Comparison of ENCODE assay signal across 1 fruit fly cellular context in the genomic region with DNA sequence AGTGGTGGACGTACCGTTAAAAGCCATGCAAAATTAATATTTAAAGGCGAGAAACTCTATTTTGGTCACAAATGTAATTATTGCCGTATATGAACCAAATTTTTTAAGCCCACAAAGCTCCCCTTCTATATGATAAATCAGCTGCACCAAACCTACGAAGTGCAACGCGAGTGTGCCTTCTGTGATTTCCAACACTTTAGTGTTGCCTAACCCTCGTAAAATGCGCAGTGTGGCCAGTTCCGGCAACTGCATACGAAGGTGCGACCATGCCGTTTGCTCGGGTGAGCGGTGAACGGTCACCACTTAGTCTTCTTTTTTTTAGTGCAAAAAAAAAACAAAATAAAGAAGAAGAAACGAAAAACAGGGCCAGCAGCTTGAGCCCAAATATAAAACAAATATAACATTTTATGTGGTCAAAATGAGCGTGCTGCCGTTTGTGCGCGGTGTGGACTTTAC.
TF ChIP-seq lines count a peak whose summit lies in the region.

A gene (minus strand): TSS at position 201 of the 456 bp plus-strand sequence.
A gene (plus strand): TSS at position 266 of the 456 bp plus-strand sequence.

TF ChIP-seq in whole organism, embryonic, 481 proteins besides CTCF, POLR2A, EP300 and RAD21 (continued from another document and continues in another):
- TF ChIP-seq CG14710 (tag; optimal IDR thresholded peaks at IDR 0.05; lab: Kevin White, UChicago) (peak; percentile 77), ftz-f1 (GFP tag; optimal IDR thresholded peaks at IDR 0.05; lab: Kevin White, UChicago) (peak; percentile 68), CG9727 (GFP tag; optimal IDR thresholded peaks at IDR 0.05; lab: Kevin White, UChicago) (peak; percentile 79), HLHmδ (GFP tag; optimal IDR thresholded peaks at IDR 0.05; lab: Kevin White, UChicago) (no peak), chm (GFP tag; IDR thresholded peaks at IDR 0.05; lab: Robert Waterston, UW) (peak; percentile 91), Blimp-1 (GFP tag; optimal IDR thresholded peaks at IDR 0.05; lab: Kevin White, UChicago) (peak; percentile 60), mirr (GFP tag; optimal IDR thresholded peaks at IDR 0.05; lab: Kevin White, UChicago) (peak; percentile 25), danr (GFP tag; IDR thresholded peaks at IDR 0.05; lab: Robert Waterston, UW) (peak; percentile 60; the same call in 1 of the 2 replicates), fd3F (GFP tag; optimal IDR thresholded peaks at IDR 0.05; lab: Kevin White, UChicago) (peak; percentile 67), CG14014 (GFP tag; IDR thresholded peaks at IDR 0.05; lab: Robert Waterston, UW) (peak; percentile 83), CG11398 (GFP tag; optimal IDR thresholded peaks at IDR 0.05; lab: Kevin White, UChicago) (peak; percentile 42), dmrt11E (tag; optimal IDR thresholded peaks at IDR 0.05; lab: Kevin White, UChicago) (peak; percentile 65), CG9932 (GFP tag; IDR thresholded peaks at IDR 0.05; lab: Robert Waterston, UW) (peak; percentile 91), CG16815 (GFP tag; optimal IDR thresholded peaks at IDR 0.05; lab: Kevin White, UChicago) (peak; percentile 82), Hand (GFP tag; optimal IDR thresholded peaks at IDR 0.05; lab: Kevin White, UChicago) (peak; percentile 30), crol (GFP tag; IDR thresholded peaks at IDR 0.05; lab: Robert Waterston, UW) (peak; percentile 52; the same call in 1 of the 2 replicates), CG4820 (GFP tag; optimal IDR thresholded peaks at IDR 0.05; lab: Kevin White, UChicago) (peak; percentile 71), CG7271 (tag; optimal IDR thresholded peaks at IDR 0.05; lab: Kevin White, UChicago) (no peak), bcd (GFP tag; optimal IDR thresholded peaks at IDR 0.05; lab: Kevin White, UChicago) (peak; percentile 83), caup (GFP tag; optimal IDR thresholded peaks at IDR 0.05; lab: Kevin White, UChicago; ENCODE audit: severe bottlenecking) (peak; percentile 79), cas (GFP tag; IDR thresholded peaks at IDR 0.05; lab: Robert Waterston, UW) (peak; percentile 70; the same call in 1 of the 2 replicates), CG8924 (tag; optimal IDR thresholded peaks at IDR 0.05; lab: Kevin White, UChicago) (peak; percentile 57), pfk (GFP tag; optimal IDR thresholded peaks at IDR 0.05; lab: Kevin White, UChicago) (peak; percentile 33), HHEX (GFP tag; optimal IDR thresholded peaks at IDR 0.05; lab: Kevin White, UChicago) (peak; percentile 77), Hr51 (GFP tag; optimal IDR thresholded peaks at IDR 0.05; lab: Kevin White, UChicago) (peak; percentile 76 to 83), CG16863 (GFP tag; optimal IDR thresholded peaks at IDR 0.05; lab: Kevin White, UChicago) (peak; percentile 82), CG10543 (GFP tag; optimal IDR thresholded peaks at IDR 0.05; lab: Kevin White, UChicago) (peak; percentile 37), CG4360 (GFP tag; IDR thresholded peaks at IDR 0.05; lab: Robert Waterston, UW) (0 out of 2 replicates have a peak, but pooled peaks have one; percentile 5), dati (GFP tag; IDR thresholded peaks at IDR 0.05; lab: Robert Waterston, UW) (peak; percentile 73), sens-2 (GFP tag; IDR thresholded peaks at IDR 0.05; lab: Robert Waterston, UW) (peak; percentile 72), tx (GFP tag; optimal IDR thresholded peaks at IDR 0.05; lab: Kevin White, UChicago) (peak; percentile 87), CG16779 (GFP tag; IDR thresholded peaks at IDR 0.05; lab: Robert Waterston, UW) (peak; percentile 53; the same call in 1 of the 2 replicates), nau (GFP tag; optimal IDR thresholded peaks at IDR 0.05; lab: Kevin White, UChicago) (no peak), CG31441 (GFP tag; IDR thresholded peaks at IDR 0.05; lab: Robert Waterston, UW) (peak; percentile 73), CG17802 (tag; optimal IDR thresholded peaks at IDR 0.05; lab: Kevin White, UChicago) (peak; percentile 48), CG4707 (GFP tag; optimal IDR thresholded peaks at IDR 0.05; lab: Kevin White, UChicago) (no peak), ewg (GFP tag; optimal IDR thresholded peaks at IDR 0.05; lab: Kevin White, UChicago) (peak; percentile 71), lilli (GFP tag; optimal IDR thresholded peaks at IDR 0.05; lab: Kevin White, UChicago) (peak; percentile 91), B-H2 (GFP tag; optimal IDR thresholded peaks at IDR 0.05; lab: Kevin White, UChicago) (peak; percentile 39), ind (GFP tag; optimal IDR thresholded peaks at IDR 0.05; lab: Kevin White, UChicago) (peak; percentile 85), CG10462 (GFP tag; optimal IDR thresholded peaks at IDR 0.05; lab: Kevin White, UChicago) (peak; percentile 66), lbe (GFP tag; optimal IDR thresholded peaks at IDR 0.05; lab: Kevin White, UChicago) (peak; percentile 67), CG17328 (GFP tag; IDR thresholded peaks at IDR 0.05; lab: Robert Waterston, UW) (peak; percentile 88), HLH3B (GFP tag; IDR thresholded peaks at IDR 0.05; lab: Robert Waterston, UW) (peak; percentile 86), ERR (GFP tag; optimal IDR thresholded peaks at IDR 0.05; lab: Kevin White, UChicago) (peak; percentile 81), Dll (GFP tag; IDR thresholded peaks at IDR 0.05; lab: Robert Waterston, UW; ENCODE audit: partially characterized antibody) (0 out of 4 replicates have a peak, but pooled peaks have one; percentile 24), zf30C (GFP tag; optimal IDR thresholded peaks at IDR 0.05; lab: Kevin White, UChicago) (no peak), CG10147 (GFP tag; optimal IDR thresholded peaks at IDR 0.05; lab: Kevin White, UChicago) (peak; percentile 61), HLH4C (GFP tag; IDR thresholded peaks at IDR 0.05; lab: Robert Waterston, UW; ENCODE audit: partially characterized antibody) (no peak), gem (tag; optimal IDR thresholded peaks at IDR 0.05; lab: Kevin White, UChicago) (peak; percentile 83), Ptx1 (GFP tag; IDR thresholded peaks at IDR 0.05; lab: Robert Waterston, UW) (peak; percentile 94), CG12104 (GFP tag; optimal IDR thresholded peaks at IDR 0.05; lab: Kevin White, UChicago) (peak; percentile 72), Mes4 (GFP tag; optimal IDR thresholded peaks at IDR 0.05; lab: Kevin White, UChicago) (peak; percentile 74), ase (GFP tag; IDR thresholded peaks at IDR 0.05; lab: Robert Waterston, UW) (peak; percentile 90), CG30403 (GFP tag; optimal IDR thresholded peaks at IDR 0.05; lab: Kevin White, UChicago) (peak; percentile 81), emc (GFP tag; optimal IDR thresholded peaks at IDR 0.05; lab: Kevin White, UChicago) (peak; percentile 71), eve (GFP tag; optimal IDR thresholded peaks at IDR 0.05; lab: Kevin White, UChicago) (no peak), CG8281 (tag; optimal IDR thresholded peaks at IDR 0.05; lab: Kevin White, UChicago) (peak; percentile 28), CG17361 (GFP tag; IDR thresholded peaks at IDR 0.05; lab: Robert Waterston, UW) (peak; percentile 80), H2.0 (GFP tag; IDR thresholded peaks at IDR 0.05; lab: Robert Waterston, UW) (peak; percentile 91), CG3838 (GFP tag; optimal IDR thresholded peaks at IDR 0.05; lab: Kevin White, UChicago) (peak; percentile 43), corto (GFP tag; optimal IDR thresholded peaks at IDR 0.05; lab: Kevin White, UChicago) (no peak), inv (GFP tag; IDR thresholded peaks at IDR 0.05; lab: Robert Waterston, UW; ENCODE audit: partially characterized antibody) (peak; percentile 32; the same call in 1 of the 2 replicates), ham (GFP tag; IDR thresholded peaks at IDR 0.05; lab: Robert Waterston, UW) (peak; percentile 67; the same call in 1 of the 2 replicates), CG11560 (tag; IDR thresholded peaks at IDR 0.05; lab: Robert Waterston, UW) (peak; percentile 75; the same call in 2 of the 3 replicates), Scr (GFP tag; IDR thresholded peaks at IDR 0.05; lab: Robert Waterston, UW; ENCODE audit: partially characterized antibody) (no peak), ap (GFP tag; IDR thresholded peaks at IDR 0.05; lab: Robert Waterston, UW) (peak; percentile 88), CG9876 (GFP tag; optimal IDR thresholded peaks at IDR 0.05; lab: Kevin White, UChicago) (peak; percentile 75), TFAM (GFP tag; optimal IDR thresholded peaks at IDR 0.05; lab: Kevin White, UChicago) (no peak), Taf1 (GFP tag; IDR thresholded peaks at IDR 0.05; lab: Robert Waterston, UW) (peak; percentile 84), cad (GFP tag; optimal IDR thresholded peaks at IDR 0.05; lab: Kevin White, UChicago) (no peak), lola (GFP tag; optimal IDR thresholded peaks at IDR 0.05; lab: Kevin White, UChicago) (peak in 1 of 3 experiments; percentile 41), Bdp1 (GFP tag; optimal IDR thresholded peaks at IDR 0.05; lab: Kevin White, UChicago) (peak; percentile 79), Asciz (GFP tag; optimal IDR thresholded peaks at IDR 0.05; lab: Kevin White, UChicago) (no peak), CG3847 (GFP tag; IDR thresholded peaks at IDR 0.05; lab: Robert Waterston, UW) (peak; percentile 92), vnd (GFP tag; IDR thresholded peaks at IDR 0.05; lab: Robert Waterston, UW; ENCODE audit: partially characterized antibody) (peak; percentile 39; the same call in 2 of the 3 replicates), hb (GFP tag; IDR thresholded peaks at IDR 0.05; lab: Robert Waterston, UW; ENCODE audit: partially characterized antibody) (no peak), Antp (GFP tag; optimal IDR thresholded peaks at IDR 0.05; lab: Kevin White, UChicago) (peak; percentile 88), CG14667 (GFP tag; IDR thresholded peaks at IDR 0.05; lab: Robert Waterston, UW) (peak; percentile 87), tup (GFP tag; optimal IDR thresholded peaks at IDR 0.05; lab: Kevin White, UChicago) (peak; percentile 30), stc (GFP tag; IDR thresholded peaks at IDR 0.05; lab: Robert Waterston, UW) (peak; percentile 81), phol (tag; optimal IDR thresholded peaks at IDR 0.05; lab: Kevin White, UChicago) (peak; percentile 78), CG9797 (GFP tag; optimal IDR thresholded peaks at IDR 0.05; lab: Kevin White, UChicago) (peak; percentile 90), lab (GFP tag; optimal IDR thresholded peaks at IDR 0.05; lab: Kevin White, UChicago) (no peak), CG10431 (GFP tag; optimal IDR thresholded peaks at IDR 0.05; lab: Kevin White, UChicago) (no peak), CG33213 (GFP tag; optimal IDR thresholded peaks at IDR 0.05; lab: Kevin White, UChicago) (peak; percentile 89), slbo (GFP tag; IDR thresholded peaks at IDR 0.05; lab: Robert Waterston, UW) (peak; percentile 95), Sry-β (GFP tag; optimal IDR thresholded peaks at IDR 0.05; lab: Kevin White, UChicago) (no peak), Ravus (GFP tag; IDR thresholded peaks at IDR 0.05; lab: Robert Waterston, UW) (peak; percentile 63), CkIIα-i1 (GFP tag; IDR thresholded peaks at IDR 0.05; lab: Robert Waterston, UW) (0 out of 2 replicates have a peak, but pooled peaks have one; percentile 25), wek (GFP tag; optimal IDR thresholded peaks at IDR 0.05; lab: Kevin White, UChicago) (peak; percentile 33), Dek (tag; optimal IDR thresholded peaks at IDR 0.05; lab: Kevin White, UChicago) (peak; percentile 78), br (optimal IDR thresholded peaks at IDR 0.05; lab: Kevin White, UChicago) (no peak), CG9437 (GFP tag; optimal IDR thresholded peaks at IDR 0.05; lab: Kevin White, UChicago) (peak; percentile 58), abd-A (tag; optimal IDR thresholded peaks at IDR 0.05; lab: Kevin White, UChicago) (no peak), ro (GFP tag; IDR thresholded peaks at IDR 0.05; lab: Robert Waterston, UW) (peak; percentile 65), vvl (GFP tag; IDR thresholded peaks at IDR 0.05; lab: Robert Waterston, UW) (peak; percentile 92), knrl (GFP tag; IDR thresholded peaks at IDR 0.05; lab: Robert Waterston, UW; ENCODE audit: partially characterized antibody) (peak; percentile 37; the same call in 1 of the 3 replicates), sr (GFP tag; IDR thresholded peaks at IDR 0.05; lab: Robert Waterston, UW) (peak; percentile 52; the same call in 1 of the 3 replicates), CG34224 (GFP tag; IDR thresholded peaks at IDR 0.05; lab: Robert Waterston, UW; ENCODE audit: partially characterized antibody) (no peak), CG4854 (GFP tag; optimal IDR thresholded peaks at IDR 0.05; lab: Kevin White, UChicago) (peak; percentile 72), gfzf (GFP tag; optimal IDR thresholded peaks at IDR 0.05; lab: Kevin White, UChicago) (peak; percentile 88), GATAe (GFP tag; conservative IDR thresholded peaks at IDR 0.05; lab: Robert Waterston, UW) (peak; percentile 45; the same call in 1 of the 2 replicates), CG6854 (GFP tag; optimal IDR thresholded peaks at IDR 0.05; lab: Kevin White, UChicago) (peak; percentile 26), CG18476 (GFP tag; optimal IDR thresholded peaks at IDR 0.05; lab: Kevin White, UChicago) (peak; percentile 68), CG6654 (GFP tag; optimal IDR thresholded peaks at IDR 0.05; lab: Kevin White, UChicago) (peak; percentile 36), jumu (GFP tag; optimal IDR thresholded peaks at IDR 0.05; lab: Kevin White, UChicago) (peak; percentile 85), pzg (GFP tag; optimal IDR thresholded peaks at IDR 0.05; lab: Kevin White, UChicago) (peak; percentile 89), CG4424 (GFP tag; optimal IDR thresholded peaks at IDR 0.05; lab: Kevin White, UChicago) (peak; percentile 65), CG9215 (GFP tag; IDR thresholded peaks at IDR 0.05; lab: Robert Waterston, UW) (peak; percentile 88), CG8944 (GFP tag; optimal IDR thresholded peaks at IDR 0.05; lab: Kevin White, UChicago) (peak; percentile 87), Xrp1 (GFP tag; IDR thresholded peaks at IDR 0.05; lab: Robert Waterston, UW) (peak; percentile 87), Deaf1 (tag; optimal IDR thresholded peaks at IDR 0.05; lab: Kevin White, UChicago) (peak; percentile 54), CG1024 (GFP tag; IDR thresholded peaks at IDR 0.05; lab: Robert Waterston, UW) (peak; percentile 72), bbx (GFP tag; IDR thresholded peaks at IDR 0.05; lab: Robert Waterston, UW; ENCODE audit: partially characterized antibody) (peak; percentile 20; the same call in 1 of the 2 replicates), CG2889 (GFP tag; IDR thresholded peaks at IDR 0.05; lab: Robert Waterston, UW) (peak; percentile 84), mam (GFP tag; optimal IDR thresholded peaks at IDR 0.05; lab: Kevin White, UChicago) (peak; percentile 92), disco-r (GFP tag; optimal IDR thresholded peaks at IDR 0.05; lab: Kevin White, UChicago) (peak; percentile 74), exex (tag; optimal IDR thresholded peaks at IDR 0.05; lab: Kevin White, UChicago) (no peak), CG12236 (GFP tag; optimal IDR thresholded peaks at IDR 0.05; lab: Kevin White, UChicago) (peak; percentile 50), twi (tag; optimal IDR thresholded peaks at IDR 0.05; lab: Kevin White, UChicago) (peak; percentile 41)
